Fruit fly (Drosophila melanogaster) whole organism, embryonic: ENCODE results near the gene CG46463.
A peak's percentile ranks its signal among the peaks of the same experiment; 100 is the strongest.

ENCODE experiments used
- Antp ChIP-seq: fragments of 200-800 bp; sonication (Bioruptor generic); optimal IDR thresholded peaks from 3 replicates; lab custom pipeline; 2016; ENCODE audit warnings: missing biosample characterization, missing genetic modification characterization
- CG10321 ChIP-seq: fragments of 200-800 bp; sonication (Bioruptor generic); IDR thresholded peaks from 2 replicates; pipeline ENCODE4 v1.3.6; 2022; ENCODE audit warnings: missing biosample characterization, missing genetic modification characterization
- CG10979 ChIP-seq: fragments of 200-800 bp; sonication (Bioruptor generic); optimal IDR thresholded peaks from 2 replicates; lab custom pipeline; 2018; ENCODE audit warnings: missing biosample characterization, mild to moderate bottlenecking, missing genetic modification characterization, moderate library complexity
- CG11085 ChIP-seq: fragments of 200-800 bp; sonication (Bioruptor generic); IDR thresholded peaks from 2 replicates; pipeline ENCODE4 v1.3.6; 2022; ENCODE audit warnings: missing biosample characterization, missing genetic modification characterization
- CG11723 ChIP-seq: fragments of 200-800 bp; sonication (Bioruptor generic); optimal IDR thresholded peaks from 2 replicates; lab custom pipeline; 2017; ENCODE audit warnings: missing biosample characterization, mild to moderate bottlenecking, missing genetic modification characterization
- CG12769 ChIP-seq: fragments of 200-800 bp; sonication (Bioruptor generic); optimal IDR thresholded peaks from 2 replicates; lab custom pipeline; 2019; ENCODE audit warnings: missing biosample characterization, mild to moderate bottlenecking, missing genetic modification characterization, moderate library complexity
- CG13624 ChIP-seq: fragments of 200-800 bp; sonication (Bioruptor generic); optimal IDR thresholded peaks from 2 replicates; lab custom pipeline; 2016; ENCODE audit warnings: missing biosample characterization, missing genetic modification characterization
- CG15696 ChIP-seq: fragments of 200-800 bp; sonication (Bioruptor generic); optimal IDR thresholded peaks from 2 replicates; lab custom pipeline; 2019; ENCODE audit warnings: missing biosample characterization, mild to moderate bottlenecking, missing genetic modification characterization, moderate library complexity
- CG17359 ChIP-seq: fragments of 200-800 bp; sonication (Bioruptor generic); optimal IDR thresholded peaks from 3 replicates; lab custom pipeline; 2018; ENCODE audit warnings: missing biosample characterization, mild to moderate bottlenecking, missing genetic modification characterization, moderate library complexity
- CG17612 ChIP-seq: fragments of 200-800 bp; sonication (Bioruptor generic); IDR thresholded peaks from 2 replicates; pipeline ENCODE4 v1.3.6; 2022; ENCODE audit warnings: missing biosample characterization, missing genetic modification characterization
- CG1792 ChIP-seq: fragments of 200-800 bp; sonication (Bioruptor generic); optimal IDR thresholded peaks from 2 replicates; lab custom pipeline; 2016; ENCODE audit warnings: missing biosample characterization, missing genetic modification characterization
- CG18599 ChIP-seq: fragments of 200-800 bp; sonication (Bioruptor generic); optimal IDR thresholded peaks from 3 replicates; lab custom pipeline; 2017; ENCODE audit warnings: missing biosample characterization, missing genetic modification characterization, mild to moderate bottlenecking, moderate library complexity, missing genetic modification reagents
- CG2202 ChIP-seq: fragments of 200-800 bp; sonication (Bioruptor generic); optimal IDR thresholded peaks from 2 replicates; lab custom pipeline; 2018; ENCODE audit warnings: missing biosample characterization, mild to moderate bottlenecking, missing genetic modification characterization
- CG2712 ChIP-seq: fragments of 200-800 bp; optimal IDR thresholded peaks from 3 replicates; lab custom pipeline; 2019; ENCODE audit warnings: missing biosample characterization, mild to moderate bottlenecking, missing genetic modification characterization, moderate library complexity
- CG30431 ChIP-seq: fragments of 200-800 bp; sonication (Bioruptor generic); optimal IDR thresholded peaks from 2 replicates; lab custom pipeline; 2017; ENCODE audit warnings: missing biosample characterization, missing genetic modification characterization
- CG31441 ChIP-seq: fragments of 200-800 bp; sonication (Bioruptor generic); IDR thresholded peaks from 2 replicates; pipeline ENCODE4 v1.3.6; 2022; ENCODE audit warnings: missing biosample characterization, missing genetic modification characterization
- CG3281 ChIP-seq: fragments of 200-800 bp; sonication (Bioruptor generic); optimal IDR thresholded peaks from 3 replicates; lab custom pipeline; 2017; ENCODE audit warnings: missing biosample characterization, mild to moderate bottlenecking, missing genetic modification characterization
- CG4707 ChIP-seq: fragments of 200-800 bp; sonication (Bioruptor generic); optimal IDR thresholded peaks from 2 replicates; lab custom pipeline; 2018; ENCODE audit warnings: missing biosample characterization, mild to moderate bottlenecking, missing genetic modification characterization, moderate library complexity
- CG6791 ChIP-seq: fragments of 200-800 bp; sonication (Bioruptor generic); IDR thresholded peaks from 3 replicates; pipeline ENCODE4 v1.3.6; 2022; ENCODE audit warnings: missing biosample characterization, missing genetic modification characterization; ENCODE audit not compliant: partially characterized antibody
- CG7372 ChIP-seq: fragments of 200-800 bp; sonication (Bioruptor generic); IDR thresholded peaks from 2 replicates; pipeline ENCODE4 v1.3.6; 2022; ENCODE audit warnings: missing biosample characterization, missing genetic modification characterization
- CG7745 ChIP-seq: fragments of 200-800 bp; sonication (Bioruptor generic); optimal IDR thresholded peaks from 2 replicates; lab custom pipeline; 2018; ENCODE audit warnings: missing biosample characterization, mild to moderate bottlenecking, missing genetic modification characterization, moderate library complexity
- CG7839 ChIP-seq: fragments of 200-800 bp; sonication (Bioruptor generic); optimal IDR thresholded peaks from 3 replicates; lab custom pipeline; 2018; ENCODE audit warnings: missing biosample characterization, mild to moderate bottlenecking, missing genetic modification characterization, moderate library complexity
- CG9215 ChIP-seq: fragments of 200-800 bp; sonication (Bioruptor generic); IDR thresholded peaks from 2 replicates; pipeline ENCODE4 v1.3.6; 2022; ENCODE audit warnings: missing biosample characterization, missing genetic modification characterization
- CG9932 ChIP-seq: fragments of 200-800 bp; sonication (Bioruptor generic); IDR thresholded peaks from 2 replicates; pipeline ENCODE4 v1.3.6; 2022; ENCODE audit warnings: missing biosample characterization, missing genetic modification characterization
- Dip3 ChIP-seq: fragments of 200-800 bp; sonication (Bioruptor generic); optimal IDR thresholded peaks from 3 replicates; lab custom pipeline; 2016; ENCODE audit warnings: missing biosample characterization, missing genetic modification characterization
- HLHmδ ChIP-seq: fragments of 200-800 bp; sonication (Bioruptor generic); optimal IDR thresholded peaks from 2 replicates; lab custom pipeline; 2018; ENCODE audit warnings: missing biosample characterization, mild to moderate bottlenecking, missing genetic modification characterization, moderate library complexity
- Hey ChIP-seq: fragments of 200-800 bp; sonication (Bioruptor generic); optimal IDR thresholded peaks from 3 replicates; lab custom pipeline; 2018; ENCODE audit warnings: missing biosample characterization, mild to moderate bottlenecking, missing genetic modification characterization
- MBD-R2 ChIP-seq: fragments of 200-800 bp; sonication (Bioruptor generic); IDR thresholded peaks from 2 replicates; pipeline ENCODE4 v1.3.6; 2022; ENCODE audit warnings: missing biosample characterization, missing genetic modification characterization
- MTF-1 ChIP-seq: fragments of 200-800 bp; sonication (Bioruptor generic); optimal IDR thresholded peaks from 2 replicates; lab custom pipeline; 2018; ENCODE audit warnings: missing biosample characterization, mild to moderate bottlenecking, missing genetic modification characterization, borderline replicate concordance
- NK7.1 ChIP-seq: fragments of 200-800 bp; sonication (Bioruptor generic); optimal IDR thresholded peaks from 3 replicates; lab custom pipeline; 2016; ENCODE audit warnings: missing biosample characterization, missing genetic modification characterization
- Pdp1 ChIP-seq, 2 experiments: fragments of 200-800 bp; sonication (Bioruptor generic); optimal IDR thresholded peaks; 3 replicates each; lab custom pipeline; 2016; ENCODE audit warnings: missing biosample characterization in 2 of 2, missing genetic modification characterization in 2 of 2, mild to moderate bottlenecking in 1 of 2, moderate library complexity in 1 of 2
- Side ChIP-seq: fragments of 200-800 bp; sonication (Bioruptor generic); optimal IDR thresholded peaks from 2 replicates; lab custom pipeline; 2016; ENCODE audit warnings: missing biosample characterization, missing genetic modification characterization
- Spps ChIP-seq: fragments of 200-800 bp; sonication (Bioruptor generic); optimal IDR thresholded peaks from 2 replicates; lab custom pipeline; 2018; ENCODE audit warnings: missing biosample characterization, mild to moderate bottlenecking, missing genetic modification characterization
- az2 ChIP-seq: fragments of 200-800 bp; sonication (Bioruptor generic); optimal IDR thresholded peaks from 3 replicates; lab custom pipeline; 2016; ENCODE audit warnings: missing biosample characterization, missing genetic modification characterization
- exex ChIP-seq: fragments of 200-800 bp; sonication (Bioruptor generic); optimal IDR thresholded peaks from 4 replicates; lab custom pipeline; 2018; ENCODE audit warnings: missing biosample characterization, mild to moderate bottlenecking, missing genetic modification characterization, moderate library complexity
- gce ChIP-seq: fragments of 200-800 bp; sonication (Bioruptor generic); IDR thresholded peaks from 3 replicates; pipeline ENCODE4 v1.3.6; 2022; ENCODE audit warnings: missing biosample characterization, missing genetic modification characterization
- grn ChIP-seq: fragments of 200-800 bp; sonication (Bioruptor generic); optimal IDR thresholded peaks from 3 replicates; lab custom pipeline; 2017; ENCODE audit warnings: missing biosample characterization, missing genetic modification characterization
- prd ChIP-seq, 3 experiments: fragments of >200 bp in 2 of 3; fragments of 200-800 bp in 1 of 3; sonication (Bioruptor generic) in 1 of 3; optimal IDR thresholded peaks in 2 of 3; IDR thresholded peaks in 1 of 3; 2 replicates in 2 of 3; 3 replicates in 1 of 3; pipeline versions ENCODE4 v1.3.6 to Lab custom; 2017 to 2022; ENCODE audit warnings: missing biosample characterization in 1 of 3, missing genetic modification characterization in 1 of 3
- pros ChIP-seq: fragments of 200-800 bp; sonication (Bioruptor generic); optimal IDR thresholded peaks from 3 replicates; lab custom pipeline; 2019; ENCODE audit warnings: missing biosample characterization, mild to moderate bottlenecking, missing genetic modification characterization, moderate library complexity
- sd ChIP-seq: fragments of 200-800 bp; sonication (Bioruptor generic); optimal IDR thresholded peaks from 3 replicates; lab custom pipeline; 2018; ENCODE audit warnings: missing biosample characterization, mild to moderate bottlenecking, missing genetic modification characterization, moderate library complexity
- sens ChIP-seq: fragments of 200-800 bp; sonication (Bioruptor generic); peaks from one replicate; lab custom pipeline; 2016; ENCODE audit warnings: missing biosample characterization, missing genetic modification characterization
- sima ChIP-seq: fragments of 200-800 bp; sonication (Bioruptor generic); optimal IDR thresholded peaks from 2 replicates; lab custom pipeline; 2016; ENCODE audit warnings: missing biosample characterization, missing genetic modification characterization
- sr ChIP-seq: fragments of 200-800 bp; sonication (Bioruptor generic); IDR thresholded peaks from 3 replicates; pipeline ENCODE4 v1.3.6; 2022; ENCODE audit warnings: missing biosample characterization, missing genetic modification characterization
- ttk ChIP-seq: fragments of 200-800 bp; sonication (Bioruptor generic); IDR thresholded peaks from 2 replicates; pipeline ENCODE4 v2.1.2; 2022; ENCODE audit warnings: missing biosample characterization, missing genetic modification characterization
- unpg ChIP-seq: fragments of 200-800 bp; sonication (Bioruptor generic); optimal IDR thresholded peaks from 3 replicates; lab custom pipeline; 2018; ENCODE audit warnings: missing biosample characterization, mild to moderate bottlenecking, missing genetic modification characterization, moderate library complexity
- vnd ChIP-seq: fragments of 200-800 bp; sonication (Bioruptor generic); IDR thresholded peaks from 3 replicates; pipeline ENCODE4 v1.3.6; 2022; ENCODE audit warnings: missing biosample characterization, missing genetic modification characterization; ENCODE audit not compliant: partially characterized antibody
- wdn ChIP-seq: fragments of 200-800 bp; sonication (Bioruptor generic); IDR thresholded peaks from 2 replicates; pipeline ENCODE4 v1.3.6; 2022; ENCODE audit warnings: missing biosample characterization, missing genetic modification characterization

Gene CG46463

DNA sequence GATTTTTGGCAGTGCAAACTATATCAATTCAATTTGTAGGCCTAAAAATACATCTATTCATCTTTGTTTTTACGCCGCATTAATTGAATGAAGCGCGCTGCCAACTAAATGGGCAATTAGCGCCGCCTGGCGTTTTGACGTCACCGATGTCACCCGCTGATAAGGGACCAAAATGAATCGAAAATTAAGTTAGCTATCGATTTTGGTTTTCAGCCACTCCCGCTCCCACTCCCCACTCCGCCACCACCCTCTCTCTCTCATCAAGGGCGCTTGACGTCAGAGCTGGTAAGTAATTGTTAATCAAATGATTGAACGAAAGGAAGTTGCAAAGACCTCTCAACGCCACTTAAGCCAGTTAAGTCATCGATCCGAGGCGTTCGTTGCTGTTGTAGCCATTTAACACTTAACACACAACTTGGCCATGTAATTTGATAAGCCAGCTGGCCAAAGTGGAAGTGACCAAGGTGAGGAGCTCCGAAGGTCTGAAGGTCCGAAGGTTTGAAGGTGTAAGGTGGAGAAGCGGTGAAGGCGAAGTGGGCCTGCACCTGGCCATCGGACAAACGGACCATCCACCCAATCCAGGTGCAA, 30.0 kb upstream of the CG46463 start (continued):
- TF ChIP-seq grn (GFP tag; lab: Kevin White, UChicago) (peak; percentile 19), CG15696 (tag; lab: Kevin White, UChicago) (no peak), CG2712 (no peak), Hey (peak; percentile 29), CG7372 (no peak), CG7745 (no peak), vnd (no peak), exex (peak; percentile 84), CG17359 (tag; lab: Kevin White, UChicago) (no peak), CG6791 (no peak), CG18599 (GFP tag; lab: Kevin White, UChicago) (peak; percentile 38), ttk (GFP tag; lab: Robert Waterston, UW) (no peak)
- TF ChIP-seq, all 482 proteins: peak for 17

DNA sequence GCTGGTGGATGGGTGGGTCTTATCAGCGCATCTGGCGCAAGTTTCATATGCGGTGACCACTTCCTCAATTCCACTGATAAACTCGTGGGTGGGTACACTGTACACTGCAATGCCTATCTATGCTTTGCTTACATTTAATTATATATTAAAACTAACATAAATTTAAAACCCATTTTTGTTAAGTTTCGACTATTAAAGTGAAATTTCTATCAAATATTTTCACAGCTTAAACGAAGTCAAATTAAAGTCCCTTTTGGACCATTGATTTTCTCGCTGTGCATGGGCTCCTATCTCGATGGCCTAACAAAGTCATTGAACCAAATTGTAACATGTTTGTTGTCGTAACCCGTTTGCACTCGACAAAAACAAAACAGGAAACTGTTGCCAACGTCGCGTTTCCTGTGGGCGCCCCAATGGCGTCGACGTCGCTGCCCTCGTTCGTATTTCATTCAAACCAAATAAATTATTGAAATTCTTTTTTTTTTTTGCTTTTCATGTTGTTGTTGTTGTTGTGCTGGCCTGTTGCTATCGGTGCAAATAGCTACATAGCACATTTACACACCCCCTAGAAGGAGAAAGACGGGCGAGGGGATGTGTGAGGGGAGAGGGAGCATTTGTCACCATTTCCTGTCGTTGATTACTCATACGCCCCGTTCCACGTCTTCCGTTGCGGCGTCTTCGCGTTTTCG, 28.3 kb upstream of the CG46463 start:
- peak; percentile 66 for TF ChIP-seq CG9215 (GFP tag; lab: Robert Waterston, UW)
- TF ChIP-seq CG17612 (GFP tag; lab: Robert Waterston, UW): peak; percentile 71
- TF ChIP-seq sr (GFP tag; lab: Robert Waterston, UW): peak; percentile 65; the same call in 2 of the 3 replicates
- peak; percentile 73 for TF ChIP-seq CG30431 (GFP tag; lab: Kevin White, UChicago)
- peak; percentile 79 for TF ChIP-seq sd (tag; lab: Kevin White, UChicago)
- TF ChIP-seq CG3281: peak; percentile 90
- TF ChIP-seq CG11085 (GFP tag; lab: Robert Waterston, UW): peak; percentile 68
- peak; percentile 79 for TF ChIP-seq CG2712
- peak; percentile 88 for TF ChIP-seq CG12769 (tag; lab: Kevin White, UChicago)
- TF ChIP-seq CG10321 (GFP tag; lab: Robert Waterston, UW): peak; percentile 52; the same call in 1 of the 2 replicates
- TF ChIP-seq CG9932 (GFP tag; lab: Robert Waterston, UW): peak; percentile 75
- TF ChIP-seq sens (GFP tag; lab: Kevin White, UChicago): peak; percentile 92
- peak; percentile 69 for TF ChIP-seq CG10979 (tag; lab: Kevin White, UChicago)
- TF ChIP-seq gce (GFP tag; lab: Robert Waterston, UW): peak; percentile 58; the same call in 1 of the 3 replicates
- TF ChIP-seq Dip3 (GFP tag; lab: Kevin White, UChicago): peak; percentile 49
- peak; percentile 60 for TF ChIP-seq CG11723 (GFP tag; lab: Kevin White, UChicago)
- TF ChIP-seq CG4707 (GFP tag; lab: Kevin White, UChicago): peak; percentile 20
- TF ChIP-seq CG31441: peak; percentile 87
- TF ChIP-seq CG7839: peak; percentile 91
- peak; percentile 78 for TF ChIP-seq ttk (GFP tag; lab: Robert Waterston, UW)
- no peak for TF ChIP-seq sima (GFP tag; lab: Kevin White, UChicago)
- no peak for TF ChIP-seq pros (GFP tag; lab: Kevin White, UChicago)
- TF ChIP-seq wdn (GFP tag; lab: Robert Waterston, UW): peak; percentile 83
- TF ChIP-seq unpg (GFP tag; lab: Kevin White, UChicago): peak; percentile 89
- TF ChIP-seq NK7.1 (GFP tag; lab: Kevin White, UChicago): no peak
- peak; percentile 16 for TF ChIP-seq CG2202 (tag; lab: Kevin White, UChicago)
- peak; percentile 38 for TF ChIP-seq CG1792 (GFP tag; lab: Kevin White, UChicago)
- peak; percentile 20 for TF ChIP-seq Side (GFP tag; lab: Kevin White, UChicago)
- no peak for TF ChIP-seq Antp
- TF ChIP-seq MTF-1 (GFP tag; lab: Kevin White, UChicago): peak; percentile 66
- no peak for TF ChIP-seq CG13624 (GFP tag; lab: Kevin White, UChicago)
- peak; percentile 10 to 68 for TF ChIP-seq Pdp1 (GFP tag; optimal IDR thresholded peaks at IDR 0.05; lab: Kevin White, UChicago)
- TF ChIP-seq az2 (GFP tag; lab: Kevin White, UChicago): peak; percentile 74
- peak; percentile 31 for TF ChIP-seq Spps (tag; lab: Kevin White, UChicago)
- TF ChIP-seq MBD-R2 (GFP tag; lab: Robert Waterston, UW): peak; percentile 73; the same call in 1 of the 2 replicates
- TF ChIP-seq prd (optimal IDR thresholded peaks at IDR 0.05; lab: Kevin White, UChicago): no peak
- TF ChIP-seq prd (GFP tag; IDR thresholded peaks at IDR 0.05; lab: Robert Waterston, UW): peak; percentile 89
- TF ChIP-seq HLHmδ (GFP tag; lab: Kevin White, UChicago): no peak
